Fruit fly (Drosophila melanogaster): Measurements from ENCODE around the gene CG31528.
A peak's percentile ranks its signal among the peaks of the same experiment; 100 is the strongest.

The CG31528 gene

dm6 chr3R:4390133-4390532, 26.1 kb upstream of the CG31528 start, which contains the start of gene CG14646 (continued):
- peak; percentile 83 for TF ChIP-seq HLH4C (GFP tag; IDR thresholded peaks at IDR 0.05; ENCODE audit: partially characterized antibody)
- peak; percentile 92 for TF ChIP-seq CG6791 (GFP tag; IDR thresholded peaks at IDR 0.05; ENCODE audit: partially characterized antibody)
- peak; percentile 29 for TF ChIP-seq YL-1 (GFP tag; optimal IDR thresholded peaks at IDR 0.05)
- TF ChIP-seq Myb (GFP tag; optimal IDR thresholded peaks at IDR 0.05), result peak; percentile 15
- peak; percentile 85; the same call in 2 of the 3 replicates for TF ChIP-seq mld (GFP tag; IDR thresholded peaks at IDR 0.05; ENCODE audit: partially characterized antibody)
- no peak for TF ChIP-seq nom (GFP tag; optimal IDR thresholded peaks at IDR 0.05)
- TF ChIP-seq CG30020 (tag; optimal IDR thresholded peaks at IDR 0.05), result peak; percentile 7
- peak; percentile 8 for TF ChIP-seq CG17829 (tag; optimal IDR thresholded peaks at IDR 0.05)
- peak; percentile 78 for TF ChIP-seq hb (GFP tag; IDR thresholded peaks at IDR 0.05; ENCODE audit: partially characterized antibody)
- peak; percentile 92 for TF ChIP-seq bbx (GFP tag; IDR thresholded peaks at IDR 0.05; ENCODE audit: partially characterized antibody)
- TF ChIP-seq CG14441 (GFP tag; IDR thresholded peaks at IDR 0.05), result no peak
- TF ChIP-seq CG4424 (GFP tag; optimal IDR thresholded peaks at IDR 0.05), result no peak
- peak; percentile 83 for TF ChIP-seq Dref (GFP tag; IDR thresholded peaks at IDR 0.05)
- peak; percentile 87 for TF ChIP-seq Scr (GFP tag; IDR thresholded peaks at IDR 0.05; ENCODE audit: partially characterized antibody)
- peak; percentile 86 for TF ChIP-seq Sry-δ (GFP tag; optimal IDR thresholded peaks at IDR 0.05)
- TF ChIP-seq CG7963 (GFP tag; IDR thresholded peaks at IDR 0.05; ENCODE audit: partially characterized antibody), result peak; percentile 66
- no peak for TF ChIP-seq scrt (GFP tag; optimal IDR thresholded peaks at IDR 0.05)
- peak; percentile 78 for TF ChIP-seq sna (GFP tag; IDR thresholded peaks at IDR 0.05; ENCODE audit: partially characterized antibody)
- no peak for TF ChIP-seq D19A (tag; optimal IDR thresholded peaks at IDR 0.05)
- peak; percentile 83 for TF ChIP-seq ato (GFP tag; IDR thresholded peaks at IDR 0.05; ENCODE audit: partially characterized antibody)
- TF ChIP-seq CG11398 (GFP tag; optimal IDR thresholded peaks at IDR 0.05), result peak; percentile 2
- peak; percentile 3 for TF ChIP-seq Fer1 (GFP tag; optimal IDR thresholded peaks at IDR 0.05)
- 0 out of 4 replicates have a peak, but pooled peaks have one; percentile 65 for TF ChIP-seq chinmo (GFP tag; IDR thresholded peaks at IDR 0.05; ENCODE audit: partially characterized antibody)
- TF ChIP-seq vnd (GFP tag; IDR thresholded peaks at IDR 0.05; ENCODE audit: partially characterized antibody), result peak; percentile 81
- TF ChIP-seq zf30C (GFP tag; optimal IDR thresholded peaks at IDR 0.05), result no peak
- TF ChIP-seq CG1603 (tag; optimal IDR thresholded peaks at IDR 0.05), result peak; percentile 30
- peak; percentile 93 for TF ChIP-seq hbn (GFP tag; IDR thresholded peaks at IDR 0.05; ENCODE audit: partially characterized antibody)
- peak; percentile 92 for TF ChIP-seq amos (GFP tag; IDR thresholded peaks at IDR 0.05; ENCODE audit: partially characterized antibody)
- TF ChIP-seq unc-4 (GFP tag; IDR thresholded peaks at IDR 0.05; ENCODE audit: partially characterized antibody), result peak; percentile 94
- TF ChIP-seq CG5180 (GFP tag; optimal IDR thresholded peaks at IDR 0.05), result peak; percentile 79
- TF ChIP-seq CG3847 (GFP tag; IDR thresholded peaks at IDR 0.05), result no peak
- TF ChIP-seq CG13624 (GFP tag; optimal IDR thresholded peaks at IDR 0.05), result no peak
- TF ChIP-seq Hr51 (GFP tag; optimal IDR thresholded peaks at IDR 0.05), result no peak
- TF ChIP-seq Lim3 (GFP tag; IDR thresholded peaks at IDR 0.05), result no peak
- peak; percentile 54; the same call in 1 of the 2 replicates for TF ChIP-seq CG42726 (GFP tag; IDR thresholded peaks at IDR 0.05; ENCODE audit: partially characterized antibody)
- peak; percentile 80 for TF ChIP-seq CG11695 (GFP tag; IDR thresholded peaks at IDR 0.05)
- TF ChIP-seq MESR4 (GFP tag; optimal IDR thresholded peaks at IDR 0.05), result peak; percentile 59
- peak; percentile 13 for TF ChIP-seq stwl (tag; optimal IDR thresholded peaks at IDR 0.05)
- TF ChIP-seq ems (GFP tag; optimal IDR thresholded peaks at IDR 0.05), result no peak
- TF ChIP-seq tna (GFP tag; IDR thresholded peaks at IDR 0.05; ENCODE audit: partially characterized antibody), result peak; percentile 56; the same call in 1 of the 2 replicates
- peak; percentile 5 for TF ChIP-seq gfzf (GFP tag; optimal IDR thresholded peaks at IDR 0.05)
- peak; percentile 95 for TF ChIP-seq CG13287 (GFP tag; IDR thresholded peaks at IDR 0.05; ENCODE audit: partially characterized antibody)
- no peak for TF ChIP-seq E2f1 (GFP tag; IDR thresholded peaks at IDR 0.05)
- TF ChIP-seq salm (tag; optimal IDR thresholded peaks at IDR 0.05), result no peak
- TF ChIP-seq MBD-R2 (GFP tag; IDR thresholded peaks at IDR 0.05), result peak; percentile 64; the same call in 1 of the 2 replicates
- TF ChIP-seq CG13775 (GFP tag; optimal IDR thresholded peaks at IDR 0.05), result no peak
- TF ChIP-seq CG34224 (GFP tag; IDR thresholded peaks at IDR 0.05; ENCODE audit: partially characterized antibody), result peak; percentile 92
